Worm (Caenorhabditis elegans) whole organism, L4 larva: Measurements from ENCODE around the gene gpr-1.

Experiments used
- F37D6.2 ChIP-seq: sonication (generic microtip); optimal IDR thresholded peaks from 2 replicates; lab custom pipeline; 2016; ENCODE audit warnings: mild to moderate bottlenecking, missing genetic modification characterization, missing compliant biosample characterization
- T20F7.1 ChIP-seq: fragments of 200-800 bp; sonication (Bioruptor generic); optimal IDR thresholded peaks from 2 replicates; lab custom pipeline; 2018; ENCODE audit warnings: mild to moderate bottlenecking, missing genetic modification characterization, missing compliant biosample characterization
- Y105C5A.15 ChIP-seq: fragments of 200-800 bp; sonication (Bioruptor generic); IDR thresholded peaks from 2 replicates; pipeline ENCODE4 v1.3.6; 2022; ENCODE audit warnings: missing genetic modification characterization, missing compliant biosample characterization
- Y48G9A.11 ChIP-seq: fragments of 200-800 bp; sonication (Bioruptor generic); IDR thresholded peaks from 2 replicates; pipeline ENCODE4 v1.3.6; 2022; ENCODE audit warnings: missing genetic modification reagents, missing genetic modification characterization, missing compliant biosample characterization
- Y5F2A.4 ChIP-seq: fragments of 200-800 bp; sonication (Bioruptor generic); optimal IDR thresholded peaks from 2 replicates; lab custom pipeline; 2018; ENCODE audit warnings: mild to moderate bottlenecking, missing genetic modification characterization, missing compliant biosample characterization
- Y75B8A.6 ChIP-seq: fragments of 200-800 bp; sonication (Bioruptor generic); IDR thresholded peaks from 2 replicates; pipeline ENCODE4 v1.3.6; 2022; ENCODE audit warnings: missing genetic modification reagents, missing genetic modification characterization, missing compliant biosample characterization
- ZK337.2 ChIP-seq: fragments of 200-800 bp; sonication (Bioruptor generic); IDR thresholded peaks from 2 replicates; pipeline ENCODE4 v1.3.6; 2022; ENCODE audit warnings: missing genetic modification reagents, missing genetic modification characterization, missing compliant biosample characterization
- aha-1 ChIP-seq: fragments of 150-350 bp; peaks from one replicate; lab custom pipeline; 2014; ENCODE audit warnings: missing biosample characterization, missing genetic modification characterization
- aly-2 ChIP-seq: sonication (generic microtip); optimal IDR thresholded peaks from 2 replicates; lab custom pipeline; 2018; ENCODE audit warnings: missing biosample characterization, missing genetic modification characterization
- arid-1 ChIP-seq: fragments of 200-800 bp; sonication (Bioruptor generic); conservative IDR thresholded peaks from 2 replicates; pipeline ENCODE4 v1.3.6; 2022; ENCODE audit warnings: missing genetic modification reagents, missing genetic modification characterization, missing compliant biosample characterization
- ceh-28 ChIP-seq: fragments of 150-350 bp; optimal IDR thresholded peaks from 2 replicates; lab custom pipeline; 2014; ENCODE audit warnings: missing biosample characterization, missing genetic modification reagents, missing genetic modification characterization
- ceh-32 ChIP-seq: sonication (generic microtip); optimal IDR thresholded peaks from 2 replicates; lab custom pipeline; 2016; ENCODE audit warnings: mild to moderate bottlenecking, missing genetic modification characterization, missing compliant biosample characterization; ENCODE audit not compliant: poor library complexity
- cey-2 ChIP-seq: sonication (generic microtip); optimal IDR thresholded peaks from 3 replicates; lab custom pipeline; 2017; ENCODE audit warnings: missing genetic modification characterization, mild to moderate bottlenecking, missing compliant biosample characterization, antibody characterized with exemption, borderline replicate concordance; ENCODE audit not compliant: insufficient read depth
- ctbp-1 ChIP-seq: fragments of 200-800 bp; sonication (Bioruptor generic); IDR thresholded peaks from 2 replicates; pipeline ENCODE4 v1.3.6; 2022; ENCODE audit warnings: missing genetic modification reagents, missing genetic modification characterization, missing compliant biosample characterization
- daf-19 ChIP-seq: fragments of 200-800 bp; sonication (Bioruptor generic); conservative IDR thresholded peaks from 2 replicates; pipeline ENCODE4 v1.3.6; 2022; ENCODE audit warnings: missing genetic modification characterization, missing compliant biosample characterization
- dmd-6 ChIP-seq: fragments of 200-800 bp; sonication (Bioruptor generic); IDR thresholded peaks from 2 replicates; pipeline ENCODE4 v1.3.6; 2022; ENCODE audit warnings: missing genetic modification reagents, missing genetic modification characterization, missing compliant biosample characterization
- dmd-9 ChIP-seq: fragments of 200-800 bp; sonication (Bioruptor generic); IDR thresholded peaks from 2 replicates; pipeline ENCODE4 v1.3.6; 2022; ENCODE audit warnings: missing genetic modification reagents, missing genetic modification characterization, missing compliant biosample characterization
- duxl-1 ChIP-seq: sonication (generic microtip); optimal IDR thresholded peaks from 2 replicates; lab custom pipeline; 2016; ENCODE audit warnings: mild to moderate bottlenecking, missing genetic modification characterization, moderate library complexity, missing compliant biosample characterization; ENCODE audit not compliant: poor library complexity
- egl-27 ChIP-seq: sonication (generic microtip); optimal IDR thresholded peaks from 3 replicates; lab custom pipeline; 2017; ENCODE audit warnings: missing biosample characterization, missing genetic modification reagents, missing genetic modification characterization
- egl-43 ChIP-seq: fragments of 200-800 bp; sonication (Bioruptor generic); IDR thresholded peaks from 2 replicates; pipeline ENCODE4 v1.3.6; 2022; ENCODE audit warnings: missing genetic modification reagents, missing genetic modification characterization, missing compliant biosample characterization
- fos-1 ChIP-seq: fragments of 150-350 bp; optimal IDR thresholded peaks from 2 replicates; lab custom pipeline; 2014; ENCODE audit warnings: missing biosample characterization, missing genetic modification characterization
- gei-8 ChIP-seq: fragments of 200-800 bp; sonication (Bioruptor generic); optimal IDR thresholded peaks from 2 replicates; lab custom pipeline; 2018; ENCODE audit warnings: mild to moderate bottlenecking, missing genetic modification characterization, missing compliant biosample characterization
- hif-1 ChIP-seq, 2 experiments: sonication (generic microtip); optimal IDR thresholded peaks; 2 replicates each; lab custom pipeline; 2016 to 2017; ENCODE audit warnings: missing compliant biosample characterization in 2 of 2, missing genetic modification characterization in 2 of 2, missing genetic modification reagents in 2 of 2, missing genotype in 2 of 2, mild to moderate bottlenecking in 1 of 2
- hmg-1.1 ChIP-seq: fragments of 200-800 bp; sonication (Bioruptor generic); IDR thresholded peaks from 2 replicates; pipeline ENCODE4 v1.3.6; 2022; ENCODE audit warnings: missing genetic modification reagents, missing genetic modification characterization, missing compliant biosample characterization
- jun-1 ChIP-seq: fragments of 150-350 bp; optimal IDR thresholded peaks from 2 replicates; lab custom pipeline; 2014; ENCODE audit warnings: missing biosample characterization, missing genetic modification reagents, missing genetic modification characterization
- lim-7 ChIP-seq: fragments of 200-800 bp; sonication (Bioruptor generic); IDR thresholded peaks from 2 replicates; pipeline ENCODE4 v1.3.6; 2022; ENCODE audit warnings: missing genetic modification characterization, missing compliant biosample characterization
- lin-13 ChIP-seq: fragments of 150-350 bp; optimal IDR thresholded peaks from 2 replicates; lab custom pipeline; 2014; ENCODE audit warnings: missing biosample characterization, missing genetic modification reagents, missing genetic modification characterization
- lir-3 ChIP-seq: sonication (generic microtip); optimal IDR thresholded peaks from 2 replicates; lab custom pipeline; 2016; ENCODE audit warnings: mild to moderate bottlenecking, missing genetic modification characterization, missing compliant biosample characterization
- lsy-2 ChIP-seq, 2 experiments: fragments of 150-350 bp in 1 of 2; sonication (generic microtip) in 1 of 2; optimal IDR thresholded peaks; 2 replicates each; lab custom pipeline; 2014 to 2017; ENCODE audit warnings: missing biosample characterization in 2 of 2, missing genetic modification characterization in 2 of 2
- mdl-1 ChIP-seq, 2 experiments: fragments of 150-350 bp in 1 of 2; sonication (generic microtip) in 1 of 2; optimal IDR thresholded peaks; 2 replicates each; lab custom pipeline; 2014 to 2017; ENCODE audit warnings: missing biosample characterization in 2 of 2, missing genetic modification characterization in 2 of 2
- mdt-29 ChIP-seq: fragments of 200-800 bp; sonication (Bioruptor generic); IDR thresholded peaks from 2 replicates; pipeline ENCODE4 v1.3.6; 2022; ENCODE audit warnings: missing genetic modification reagents, missing genetic modification characterization, missing compliant biosample characterization
- mep-1 ChIP-seq: fragments of 150-350 bp; sonication (generic microtip); optimal IDR thresholded peaks from 3 replicates; lab custom pipeline; 2014; ENCODE audit warnings: missing biosample characterization, missing genetic modification characterization
- mxl-2 ChIP-seq: fragments of 200-800 bp; sonication (Bioruptor generic); conservative IDR thresholded peaks from 2 replicates; pipeline ENCODE4 v1.3.6; 2022; ENCODE audit warnings: missing genetic modification reagents, missing genetic modification characterization, missing compliant biosample characterization
- nhr-10 ChIP-seq: fragments of 150-350 bp; optimal IDR thresholded peaks from 2 replicates; lab custom pipeline; 2014; ENCODE audit warnings: missing biosample characterization, missing genetic modification characterization
- nhr-11 ChIP-seq: fragments of 150-350 bp; optimal IDR thresholded peaks from 2 replicates; lab custom pipeline; 2014; ENCODE audit warnings: missing biosample characterization, missing genetic modification characterization
- nhr-111 ChIP-seq: fragments of 200-800 bp; sonication (Bioruptor generic); optimal IDR thresholded peaks from 2 replicates; lab custom pipeline; 2018; ENCODE audit warnings: mild to moderate bottlenecking, missing genetic modification characterization, missing compliant biosample characterization
- nhr-41 ChIP-seq: fragments of 200-800 bp; sonication (Bioruptor generic); IDR thresholded peaks from 2 replicates; pipeline ENCODE4 v1.3.6; 2022; ENCODE audit warnings: missing genetic modification reagents, missing genetic modification characterization, missing compliant biosample characterization
- nhr-42 ChIP-seq: fragments of 200-800 bp; sonication (Bioruptor generic); IDR thresholded peaks from 2 replicates; pipeline ENCODE4 v1.3.6; 2022; ENCODE audit warnings: missing genetic modification characterization, missing compliant biosample characterization
- nhr-48 ChIP-seq: sonication (generic microtip); optimal IDR thresholded peaks from 2 replicates; lab custom pipeline; 2016; ENCODE audit warnings: mild to moderate bottlenecking, missing genetic modification characterization, missing compliant biosample characterization
- nhr-76 ChIP-seq: fragments of 150-350 bp; optimal IDR thresholded peaks from 2 replicates; lab custom pipeline; 2014; ENCODE audit warnings: missing biosample characterization, missing genetic modification characterization
- nhr-77 ChIP-seq: fragments of 150-350 bp; optimal IDR thresholded peaks from 2 replicates; lab custom pipeline; 2014; ENCODE audit warnings: missing biosample characterization, missing genetic modification characterization
- pqm-1 ChIP-seq: sonication (generic microtip); optimal IDR thresholded peaks from 2 replicates; lab custom pipeline; 2017; ENCODE audit warnings: missing biosample characterization, missing genetic modification characterization
- set-16 ChIP-seq: fragments of 200-800 bp; sonication (Bioruptor generic); IDR thresholded peaks from 2 replicates; pipeline ENCODE4 v1.3.6; 2022; ENCODE audit warnings: missing genetic modification reagents, missing genetic modification characterization, missing compliant biosample characterization
- spr-3 ChIP-seq: fragments of 200-800 bp; sonication (Bioruptor generic); optimal IDR thresholded peaks from 2 replicates; lab custom pipeline; 2018; ENCODE audit warnings: mild to moderate bottlenecking, missing genetic modification characterization, missing compliant biosample characterization
- unc-130 ChIP-seq: sonication (generic microtip); optimal IDR thresholded peaks from 2 replicates; lab custom pipeline; 2016; ENCODE audit warnings: missing genetic modification reagents, missing genetic modification characterization, missing compliant biosample characterization
- unc-39 ChIP-seq: sonication (generic microtip); optimal IDR thresholded peaks from 2 replicates; lab custom pipeline; 2017; ENCODE audit warnings: missing biosample characterization, missing genetic modification characterization
- vab-7 ChIP-seq: fragments of 200-800 bp; sonication (Bioruptor generic); IDR thresholded peaks from 2 replicates; pipeline ENCODE4 v1.3.6; 2022; ENCODE audit warnings: missing genetic modification reagents, missing genetic modification characterization, missing compliant biosample characterization
- zfp-3 ChIP-seq: fragments of 200-800 bp; sonication (Bioruptor generic); conservative IDR thresholded peaks from 2 replicates; pipeline ENCODE4 v1.3.6; 2022; ENCODE audit warnings: missing genetic modification reagents, missing genetic modification characterization, missing compliant biosample characterization
- zip-11 ChIP-seq: fragments of 200-800 bp; sonication (Bioruptor generic); IDR thresholded peaks from 2 replicates; pipeline ENCODE4 v1.3.6; 2022; ENCODE audit warnings: missing genetic modification characterization, missing compliant biosample characterization
- ztf-11 ChIP-seq: fragments of 150-350 bp; optimal IDR thresholded peaks from 2 replicates; lab custom pipeline; 2014; ENCODE audit warnings: missing biosample characterization, missing genetic modification characterization
- ztf-7 ChIP-seq: fragments of 150-350 bp; optimal IDR thresholded peaks from 2 replicates; lab custom pipeline; 2014; ENCODE audit warnings: missing biosample characterization, missing genetic modification characterization

Gene gpr-1

DNA sequence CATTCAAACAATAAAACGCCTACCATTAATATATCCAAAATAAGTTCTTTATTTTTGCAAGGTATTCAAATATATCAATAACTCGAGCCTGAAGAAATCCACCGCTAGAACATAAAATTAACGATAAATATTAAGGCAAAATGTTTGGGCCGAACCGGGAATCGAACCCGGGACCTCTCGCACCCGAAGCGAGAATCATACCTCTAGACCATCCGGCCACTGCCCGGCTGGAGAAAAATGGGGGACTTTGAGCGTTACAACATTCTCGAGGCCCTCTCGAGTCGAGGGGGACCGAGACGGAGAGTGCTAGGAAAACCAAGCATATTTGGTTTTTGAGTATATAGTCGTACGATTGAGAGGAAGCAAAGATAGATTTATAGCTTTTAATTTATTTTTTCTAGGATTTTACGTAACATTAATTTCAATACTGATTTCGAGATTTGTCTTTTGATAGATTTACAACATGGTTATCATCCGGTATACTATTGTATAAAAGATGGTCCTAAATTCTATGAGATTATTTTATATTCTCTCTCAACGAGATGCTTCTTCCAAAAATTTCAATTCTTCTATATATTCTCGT lies 21.6 kb downstream of the gpr-1 start, which contains the start of gene flp-23:
TSS of gene flp-23 (plus strand) at position 533 of the 583 bp plus-strand sequence.
- TF ChIP-seq spr-3 (GFP tag; lab: Kevin White, UChicago) (no peak), unc-130 (GFP tag; lab: Kevin White, UChicago) (peak; percentile 29), lim-7 (GFP tag; lab: Robert Waterston, UW) (peak; percentile 72), arid-1 (GFP tag; lab: Robert Waterston, UW) (0 out of 2 replicates have a peak, but pooled peaks have one; percentile 40), hif-1 (tag; optimal IDR thresholded peaks at IDR 0.05; lab: Kevin White, UChicago) (no peak), mdt-29 (no peak), nhr-10 (tag; lab: Kevin White, UChicago) (no peak), dmd-9 (GFP tag; lab: Robert Waterston, UW) (no peak), nhr-77 (tag; lab: Kevin White, UChicago) (no peak), lsy-2 (tag; optimal IDR thresholded peaks at IDR 0.05; lab: Kevin White, UChicago) (peak in 1 of 2 experiments; percentile 50), ZK337.2 (GFP tag; lab: Robert Waterston, UW) (no peak), egl-43 (GFP tag; lab: Robert Waterston, UW) (no peak; the same call in none of the 2 replicates), pqm-1 (tag; lab: Kevin White, UChicago) (no peak), daf-19 (GFP tag; lab: Robert Waterston, UW) (no peak), nhr-76 (no peak), cey-2 (tag; lab: Kevin White, UChicago) (no peak), vab-7 (GFP tag; lab: Robert Waterston, UW) (peak; percentile 67; the same call in 1 of the 2 replicates), zfp-3 (GFP tag; lab: Robert Waterston, UW) (no peak), F37D6.2 (peak; percentile 18), mep-1 (peak; percentile 37), lir-3 (no peak), Y75B8A.6 (GFP tag; lab: Robert Waterston, UW) (no peak), nhr-42 (no peak), unc-39 (no peak), nhr-41 (GFP tag; lab: Robert Waterston, UW) (no peak), lin-13 (GFP tag; lab: Kevin White, UChicago) (peak; percentile 62), Y48G9A.11 (GFP tag; lab: Robert Waterston, UW) (no peak), fos-1 (no peak), ztf-11 (tag; lab: Kevin White, UChicago) (no peak), mdl-1 (tag; optimal IDR thresholded peaks at IDR 0.05; lab: Kevin White, UChicago) (no peak), hmg-1.1 (GFP tag; lab: Robert Waterston, UW) (peak; percentile 73), aly-2 (tag; lab: Kevin White, UChicago) (no peak), Y5F2A.4 (GFP tag; lab: Kevin White, UChicago) (no peak), ceh-32 (tag; lab: Kevin White, UChicago) (no peak), zip-11 (GFP tag; lab: Robert Waterston, UW) (no peak), jun-1 (no peak), nhr-11 (tag; lab: Kevin White, UChicago) (no peak), set-16 (peak; percentile 68), mxl-2 (GFP tag; lab: Robert Waterston, UW) (no peak), egl-27 (no peak), nhr-111 (no peak), ztf-7 (tag; lab: Kevin White, UChicago) (no peak), Y105C5A.15 (GFP tag; lab: Robert Waterston, UW) (no peak), ctbp-1 (GFP tag; lab: Robert Waterston, UW) (no peak), T20F7.1 (GFP tag; lab: Kevin White, UChicago) (no peak), dmd-6 (GFP tag; lab: Robert Waterston, UW) (peak; percentile 26; the same call in 1 of the 2 replicates), aha-1 (tag; lab: Kevin White, UChicago) (peak; percentile 98), gei-8 (GFP tag; lab: Kevin White, UChicago) (no peak), ceh-28 (tag; lab: Kevin White, UChicago) (no peak), nhr-48 (no peak), duxl-1 (tag; lab: Kevin White, UChicago) (no peak)
